Worm (Caenorhabditis elegans) whole organism, mixed stage, embryonic: ENCODE results near the gene mlt-8.

Experiments
- M03D4.4 ChIP-seq: sonication (generic microtip); optimal IDR thresholded peaks from 2 replicates; lab custom pipeline; 2017; ENCODE audit warnings: mild to moderate bottlenecking, missing genetic modification characterization, missing compliant biosample characterization
- ces-1 ChIP-seq: fragments of 150-350 bp; optimal IDR thresholded peaks from 2 replicates; lab custom pipeline; 2014; ENCODE audit warnings: missing biosample characterization, missing genetic modification reagents, missing genetic modification characterization
- nhr-237 ChIP-seq: fragments of 150-350 bp; optimal IDR thresholded peaks from 2 replicates; lab custom pipeline; 2014; ENCODE audit warnings: missing biosample characterization, missing genetic modification characterization
- tbx-8 ChIP-seq: fragments of 200-800 bp; sonication (Bioruptor generic); optimal IDR thresholded peaks from 2 replicates; lab custom pipeline; 2018; ENCODE audit warnings: mild to moderate bottlenecking, missing genetic modification characterization, moderate library complexity, missing compliant biosample characterization

DNA sequence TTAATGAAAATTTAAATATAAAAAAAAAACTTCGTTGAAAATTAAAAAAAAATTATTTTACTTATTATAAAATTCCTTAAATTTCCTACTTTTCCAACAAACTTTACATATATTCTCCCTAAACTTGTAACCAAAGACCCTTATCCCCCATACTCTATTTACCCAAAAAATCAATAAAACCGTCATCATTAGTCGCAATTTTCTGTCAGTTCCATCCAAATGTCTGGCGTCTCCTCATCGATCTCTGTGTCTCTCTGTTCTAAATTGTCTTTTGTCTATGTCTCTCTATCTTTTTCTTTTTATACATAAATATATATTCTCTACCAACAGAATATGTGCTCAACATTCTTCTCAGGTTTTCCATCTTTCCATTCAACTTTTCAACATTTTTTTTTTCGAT, 16.5 kb downstream of the mlt-8 start:
- TF ChIP-seq ces-1: no peak
- TF ChIP-seq M03D4.4 (tag; lab: Kevin White, UChicago): no peak
- no peak for TF ChIP-seq nhr-237 (tag; lab: Kevin White, UChicago)
- TF ChIP-seq tbx-8 (GFP tag; lab: Kevin White, UChicago): no peak
